Worm (Caenorhabditis elegans): ENCODE data around the gene F58E6.5.

Gene F58E6.5

ce11 chrV:9775734-9776133, 21.4 kb upstream of the F58E6.5 start, which contains the start of gene F46B6.12:
Gene F46B6.12 (minus strand): TSS chrV:9775834.
- no peak for TF ChIP-seq R02D3.7 (tag; optimal IDR thresholded peaks at IDR 0.05)

- no peak for TF ChIP-seq ceh-28 (tag; optimal IDR thresholded peaks at IDR 0.05)
- TF ChIP-seq skn-1 (tag; optimal IDR thresholded peaks at IDR 0.05): no peak
- no peak for TF ChIP-seq elt-2 (tag; optimal IDR thresholded peaks at IDR 0.05)
Observed at ce11 chrV:9771970-9772369, 17.6 kb upstream of the F58E6.5 start, which contains the start of gene F46B6.2. Gene F46B6.2 (plus strand): TSS chrV:9772285.

- no peak for TF ChIP-seq ceh-28 (tag; optimal IDR thresholded peaks at IDR 0.05)
- no peak for TF ChIP-seq tbx-2 (tag; optimal IDR thresholded peaks at IDR 0.05)
- no peak for TF ChIP-seq nhr-23 (tag; optimal IDR thresholded peaks at IDR 0.05)
- no peak for TF ChIP-seq nhr-43 (tag; optimal IDR thresholded peaks at IDR 0.05; ENCODE audit: poor library complexity, severe bottlenecking)
- no peak for TF ChIP-seq fos-1 (tag; optimal IDR thresholded peaks at IDR 0.05)
- no peak for TF ChIP-seq ztf-4 (tag; optimal IDR thresholded peaks at IDR 0.05)
- TF ChIP-seq ceh-9 (tag; optimal IDR thresholded peaks at IDR 0.05): no peak
- TF ChIP-seq lsy-12 (tag; optimal IDR thresholded peaks at IDR 0.05): no peak
Observed at ce11 chrV:9771311-9771710, 17.0 kb upstream of the F58E6.5 start.

DNA sequence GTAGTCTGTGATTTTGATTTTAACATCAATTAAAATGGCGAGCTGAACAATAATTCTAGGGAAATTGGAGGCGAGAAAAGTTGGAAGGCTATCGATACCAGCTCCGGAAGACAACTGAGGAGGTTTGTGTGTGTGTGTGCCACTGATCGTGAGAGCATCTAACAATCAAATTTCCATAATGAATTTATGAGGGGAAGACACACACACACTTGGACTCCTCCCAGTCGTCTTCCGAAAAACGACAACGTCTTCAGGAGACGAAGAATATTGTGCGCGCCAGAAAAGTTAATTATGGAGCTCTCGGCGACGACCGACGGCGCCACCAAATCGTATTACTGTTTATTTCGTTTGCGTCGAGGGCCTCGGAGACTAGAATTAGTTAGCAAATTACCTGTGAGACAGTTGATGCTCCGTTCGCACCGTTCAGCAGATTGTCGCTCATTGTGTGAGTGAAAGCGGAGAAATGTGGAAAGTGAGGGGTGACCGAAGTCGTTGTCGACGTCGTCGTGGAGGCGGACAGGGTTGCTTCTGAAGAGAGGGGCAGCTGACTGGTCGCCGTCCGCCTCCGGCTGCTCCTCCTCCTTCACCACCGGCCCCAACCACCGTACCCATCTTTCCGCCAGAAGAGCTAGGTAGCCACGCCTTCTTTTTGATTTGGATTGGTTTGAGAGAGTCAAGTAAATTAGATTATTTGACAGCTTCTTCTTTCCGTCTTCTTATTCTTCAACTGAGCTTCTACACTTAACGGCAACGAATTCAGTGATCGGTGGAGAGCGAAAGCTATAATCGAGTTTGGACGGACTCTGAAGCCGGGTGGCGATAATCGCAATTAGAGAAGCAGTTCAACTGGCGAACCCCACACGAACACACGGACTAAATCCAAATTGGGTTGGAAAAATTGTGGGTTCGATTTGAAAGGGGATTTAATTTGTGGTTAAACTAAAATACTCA, 14.7 kb upstream of the F58E6.5 start, which contains the start of gene unc-42:
unc-42 (minus strand) TSS at position 564 of the 951 bp plus-strand sequence.
- TF ChIP-seq nhr-11 (tag; optimal IDR thresholded peaks at IDR 0.05): no peak
- TF ChIP-seq nfya-1 (tag; optimal IDR thresholded peaks at IDR 0.05; ENCODE audit: insufficient read depth): peak; percentile 61
- TF ChIP-seq elt-1 (tag; optimal IDR thresholded peaks at IDR 0.05): no peak
- peak; percentile 56 for TF ChIP-seq fkh-10 (GFP tag; optimal IDR thresholded peaks at IDR 0.05)
- TF ChIP-seq nhr-77 (tag; optimal IDR thresholded peaks at IDR 0.05): no peak
- no peak for TF ChIP-seq pha-4 (tag; optimal IDR thresholded peaks at IDR 0.05)
- TF ChIP-seq pqm-1 (tag; optimal IDR thresholded peaks at IDR 0.05): no peak

ce11 chrV:9767941-9768340, 13.6 kb upstream of the F58E6.5 start:
- TF ChIP-seq hmg-11 (tag; optimal IDR thresholded peaks at IDR 0.05): no peak
- peak; percentile 24 for TF ChIP-seq fkh-10 (GFP tag; optimal IDR thresholded peaks at IDR 0.05)
- no peak for TF ChIP-seq nhr-77 (tag; optimal IDR thresholded peaks at IDR 0.05)

- TF ChIP-seq fkh-10 (GFP tag; optimal IDR thresholded peaks at IDR 0.05): peak; percentile 99
- TF ChIP-seq jun-1 (tag; optimal IDR thresholded peaks at IDR 0.05): no peak
- TF ChIP-seq nfya-1 (tag; optimal IDR thresholded peaks at IDR 0.05; ENCODE audit: insufficient read depth): peak; percentile 64
Observed at ce11 chrV:9765622-9766021, 11.3 kb upstream of the F58E6.5 start.

ce11 chrV:9764552-9764951, 10.2 kb upstream of the F58E6.5 start:
- TF ChIP-seq zag-1 (tag; optimal IDR thresholded peaks at IDR 0.05) (no peak), R02D3.7 (tag; optimal IDR thresholded peaks at IDR 0.05) (no peak), nhr-11 (tag; optimal IDR thresholded peaks at IDR 0.05) (no peak)

- no peak for TF ChIP-seq elt-2 (tag; optimal IDR thresholded peaks at IDR 0.05)
- TF ChIP-seq nhr-237 (tag; optimal IDR thresholded peaks at IDR 0.05): no peak
- TF ChIP-seq skn-1 (tag; optimal IDR thresholded peaks at IDR 0.05): no peak
- no peak for TF ChIP-seq sea-2 (GFP tag; optimal IDR thresholded peaks at IDR 0.05)
- no peak for TF ChIP-seq nhr-43 (tag; optimal IDR thresholded peaks at IDR 0.05; ENCODE audit: poor library complexity, severe bottlenecking)
- TF ChIP-seq ztf-11 (tag; optimal IDR thresholded peaks at IDR 0.05): no peak
- no peak for TF ChIP-seq elt-1 (tag; optimal IDR thresholded peaks at IDR 0.05)
- no peak for TF ChIP-seq mdl-1 (tag; optimal IDR thresholded peaks at IDR 0.05)
- no peak for TF ChIP-seq ceh-28 (tag; optimal IDR thresholded peaks at IDR 0.05)
- TF ChIP-seq ama-1 (optimal IDR thresholded peaks at IDR 0.05): no peak
- no peak for TF ChIP-seq fkh-10 (GFP tag; optimal IDR thresholded peaks at IDR 0.05)
- no peak for TF ChIP-seq nhr-28 (tag; optimal IDR thresholded peaks at IDR 0.05)
- TF ChIP-seq lin-39 (tag; optimal IDR thresholded peaks at IDR 0.05): no peak
- no peak for TF ChIP-seq daf-12 (tag; optimal IDR thresholded peaks at IDR 0.05)
- TF ChIP-seq aly-2 (tag; optimal IDR thresholded peaks at IDR 0.05): no peak
Observed at ce11 chrV:9763759-9764158, 9.4 kb upstream of the F58E6.5 start.
